Fruit fly (Drosophila melanogaster) whole organism, embryonic: Measurements from ENCODE around the gene CG4467.

Source experiments
- Abd-B ChIP-seq: fragments of 200-800 bp; sonication (Bioruptor generic); optimal IDR thresholded peaks from 2 replicates; lab custom pipeline; 2018; ENCODE audit warnings: missing biosample characterization, mild to moderate bottlenecking, missing genetic modification characterization, moderate library complexity
- Awh ChIP-seq: fragments of 200-800 bp; sonication (Bioruptor generic); IDR thresholded peaks from 2 replicates; pipeline ENCODE4, ENCODE4 v1.3.6; 2022; ENCODE audit warnings: missing biosample characterization, missing genetic modification characterization
- Bgb ChIP-seq: fragments of 200-800 bp; sonication (Bioruptor generic); IDR thresholded peaks from 2 replicates; pipeline ENCODE4 v1.3.6; 2022; ENCODE audit warnings: missing biosample characterization, missing genetic modification characterization; ENCODE audit not compliant: partially characterized antibody
- CG10321 ChIP-seq: fragments of 200-800 bp; sonication (Bioruptor generic); IDR thresholded peaks from 2 replicates; pipeline ENCODE4 v1.3.6; 2022; ENCODE audit warnings: missing biosample characterization, missing genetic modification characterization
- CG10543 ChIP-seq: fragments of 200-800 bp; sonication (Bioruptor generic); optimal IDR thresholded peaks from 3 replicates; lab custom pipeline; 2017; ENCODE audit warnings: missing biosample characterization, mild to moderate bottlenecking, missing genetic modification characterization, moderate library complexity
- CG11695 ChIP-seq: fragments of 200-800 bp; sonication (Bioruptor generic); IDR thresholded peaks from 3 replicates; pipeline ENCODE4 v1.3.6; 2022; ENCODE audit warnings: missing biosample characterization, missing genetic modification characterization
- CG12391 ChIP-seq: fragments of 200-800 bp; sonication (Bioruptor generic); optimal IDR thresholded peaks from 3 replicates; lab custom pipeline; 2018; ENCODE audit warnings: missing biosample characterization, mild to moderate bottlenecking, missing genetic modification characterization, moderate library complexity
- CG15073 ChIP-seq: fragments of 200-800 bp; sonication (Bioruptor generic); optimal IDR thresholded peaks from 2 replicates; lab custom pipeline; 2016; ENCODE audit warnings: missing biosample characterization, missing genetic modification characterization
- CG17912 ChIP-seq: fragments of 200-800 bp; sonication (Bioruptor generic); optimal IDR thresholded peaks from 2 replicates; lab custom pipeline; 2018; ENCODE audit warnings: missing biosample characterization, mild to moderate bottlenecking, missing genetic modification characterization
- CG18262 ChIP-seq: fragments of 200-800 bp; optimal IDR thresholded peaks from 3 replicates; lab custom pipeline; 2019; ENCODE audit warnings: missing biosample characterization, mild to moderate bottlenecking, missing genetic modification characterization, moderate library complexity
- CG18476 ChIP-seq: fragments of 200-800 bp; sonication (Bioruptor generic); optimal IDR thresholded peaks from 2 replicates; lab custom pipeline; 2016; ENCODE audit warnings: missing biosample characterization, mild to moderate bottlenecking, missing genetic modification characterization
- CG18599 ChIP-seq: fragments of 200-800 bp; sonication (Bioruptor generic); optimal IDR thresholded peaks from 3 replicates; lab custom pipeline; 2017; ENCODE audit warnings: missing biosample characterization, missing genetic modification characterization, mild to moderate bottlenecking, moderate library complexity, missing genetic modification reagents
- CG31388 ChIP-seq: fragments of 200-800 bp; sonication (Bioruptor generic); optimal IDR thresholded peaks from 2 replicates; lab custom pipeline; 2016; ENCODE audit warnings: missing biosample characterization, missing genetic modification characterization
- CG31441 ChIP-seq: fragments of 200-800 bp; sonication (Bioruptor generic); IDR thresholded peaks from 2 replicates; pipeline ENCODE4 v1.3.6; 2022; ENCODE audit warnings: missing biosample characterization, missing genetic modification characterization
- CG32767 ChIP-seq: fragments of 200-800 bp; sonication (Bioruptor generic); IDR thresholded peaks from 2 replicates; pipeline ENCODE4 v1.3.6; 2022; ENCODE audit warnings: missing biosample characterization, missing genetic modification characterization
- CG4730 ChIP-seq: fragments of 200-800 bp; sonication (Bioruptor generic); IDR thresholded peaks from 2 replicates; pipeline ENCODE4 v1.3.6; 2022; ENCODE audit warnings: missing biosample characterization, missing genetic modification characterization
- CG6683 ChIP-seq: fragments of 200-800 bp; sonication (Bioruptor generic); optimal IDR thresholded peaks from 2 replicates; lab custom pipeline; 2017; ENCODE audit warnings: missing biosample characterization, mild to moderate bottlenecking, missing genetic modification characterization, missing genetic modification reagents
- CG6765 ChIP-seq: fragments of 200-800 bp; sonication (Bioruptor generic); optimal IDR thresholded peaks from 3 replicates; lab custom pipeline; 2017; ENCODE audit warnings: missing biosample characterization, mild to moderate bottlenecking, missing genetic modification characterization
- CG6813 ChIP-seq: fragments of 200-800 bp; sonication (Bioruptor generic); optimal IDR thresholded peaks from 2 replicates; lab custom pipeline; 2017; ENCODE audit warnings: missing biosample characterization, missing genetic modification characterization, mild to moderate bottlenecking, moderate library complexity, missing genetic modification reagents
- CG7357 ChIP-seq: fragments of 200-800 bp; sonication (Bioruptor generic); IDR thresholded peaks from 3 replicates; pipeline ENCODE4 v1.3.6; 2022; ENCODE audit warnings: missing biosample characterization, missing genetic modification characterization
- CG8290 ChIP-seq, 3 experiments: fragments of 200-800 bp; sonication (Bioruptor generic); optimal IDR thresholded peaks; 2 replicates each; lab custom pipeline; 2016 to 2019; ENCODE audit warnings: missing biosample characterization in 3 of 3, missing genetic modification characterization in 3 of 3, mild to moderate bottlenecking in 2 of 3, moderate library complexity in 1 of 3
- CG8765 ChIP-seq: fragments of 200-800 bp; sonication (Bioruptor generic); IDR thresholded peaks from 2 replicates; pipeline ENCODE4 v1.3.6; 2022; ENCODE audit warnings: missing biosample characterization, missing genetic modification characterization
- Camta ChIP-seq: fragments of 200-800 bp; sonication (Bioruptor generic); optimal IDR thresholded peaks from 2 replicates; lab custom pipeline; 2016; ENCODE audit warnings: missing biosample characterization, missing genetic modification characterization
- Fer1 ChIP-seq: fragments of 200-800 bp; sonication (Bioruptor generic); optimal IDR thresholded peaks from 2 replicates; lab custom pipeline; 2017; ENCODE audit warnings: missing biosample characterization, mild to moderate bottlenecking, missing genetic modification characterization
- HLH3B ChIP-seq: fragments of 200-800 bp; sonication (Bioruptor generic); IDR thresholded peaks from 2 replicates; pipeline ENCODE4 v1.3.6; 2022; ENCODE audit warnings: missing biosample characterization, missing genetic modification characterization
- MTF-1 ChIP-seq: fragments of 200-800 bp; sonication (Bioruptor generic); optimal IDR thresholded peaks from 2 replicates; lab custom pipeline; 2018; ENCODE audit warnings: missing biosample characterization, mild to moderate bottlenecking, missing genetic modification characterization, borderline replicate concordance
- Nf-YA ChIP-seq: fragments of 200-800 bp; sonication (Bioruptor generic); IDR thresholded peaks from 2 replicates; pipeline ENCODE4 v1.3.6; 2022; ENCODE audit warnings: missing biosample characterization, missing genetic modification characterization
- Opbp ChIP-seq: fragments of 200-800 bp; sonication (Bioruptor generic); IDR thresholded peaks from 3 replicates; pipeline ENCODE4 v1.3.6; 2022; ENCODE audit warnings: missing biosample characterization, missing genetic modification characterization; ENCODE audit not compliant: partially characterized antibody
- Sin3A ChIP-seq: fragments of >200 bp; optimal IDR thresholded peaks from 2 replicates; lab custom pipeline; 2018
- Sox102F ChIP-seq: fragments of 200-800 bp; sonication (Bioruptor generic); optimal IDR thresholded peaks from 2 replicates; lab custom pipeline; 2018; ENCODE audit warnings: missing biosample characterization, mild to moderate bottlenecking, missing genetic modification characterization, moderate library complexity
- Spps ChIP-seq: fragments of 200-800 bp; sonication (Bioruptor generic); optimal IDR thresholded peaks from 2 replicates; lab custom pipeline; 2018; ENCODE audit warnings: missing biosample characterization, mild to moderate bottlenecking, missing genetic modification characterization
- ato ChIP-seq: fragments of 200-800 bp; sonication (Bioruptor generic); IDR thresholded peaks from 2 replicates; pipeline ENCODE4 v1.3.6; 2022; ENCODE audit warnings: missing biosample characterization, missing genetic modification characterization; ENCODE audit not compliant: partially characterized antibody
- eve ChIP-seq, 2 experiments: fragments of >200 bp; optimal IDR thresholded peaks; 2 replicates each; lab custom pipeline; 2017; ENCODE audit warnings: missing biosample characterization in 2 of 2, missing genetic modification characterization in 2 of 2
- fd64A ChIP-seq: fragments of 200-800 bp; sonication (Bioruptor generic); optimal IDR thresholded peaks from 3 replicates; lab custom pipeline; 2018; ENCODE audit warnings: missing biosample characterization, mild to moderate bottlenecking, missing genetic modification characterization
- ind ChIP-seq: fragments of 200-800 bp; sonication (Bioruptor generic); optimal IDR thresholded peaks from 3 replicates; lab custom pipeline; 2016; ENCODE audit warnings: missing biosample characterization, missing genetic modification characterization
- klu ChIP-seq: fragments of 200-800 bp; sonication (Bioruptor generic); IDR thresholded peaks from 2 replicates; pipeline ENCODE4 v1.3.6; 2022; ENCODE audit warnings: missing biosample characterization, missing genetic modification characterization
- org-1 ChIP-seq: fragments of 200-800 bp; sonication (Bioruptor generic); optimal IDR thresholded peaks from 2 replicates; lab custom pipeline; 2017; ENCODE audit warnings: missing biosample characterization, missing genetic modification characterization
- peb ChIP-seq: fragments of 200-800 bp; sonication (Bioruptor generic); IDR thresholded peaks from 2 replicates; pipeline ENCODE4 v1.3.6; 2022; ENCODE audit warnings: missing biosample characterization, missing genetic modification characterization
- pita ChIP-seq: fragments of 200-800 bp; sonication (Bioruptor generic); optimal IDR thresholded peaks from 2 replicates; lab custom pipeline; 2017; ENCODE audit warnings: missing biosample characterization, mild to moderate bottlenecking, missing genetic modification characterization
- pros ChIP-seq: fragments of 200-800 bp; sonication (Bioruptor generic); optimal IDR thresholded peaks from 3 replicates; lab custom pipeline; 2019; ENCODE audit warnings: missing biosample characterization, mild to moderate bottlenecking, missing genetic modification characterization, moderate library complexity
- psq ChIP-seq: fragments of 200-800 bp; sonication (Bioruptor generic); optimal IDR thresholded peaks from 2 replicates; lab custom pipeline; 2017; ENCODE audit warnings: missing biosample characterization, missing genetic modification characterization
- repo ChIP-seq: fragments of 200-800 bp; sonication (Bioruptor generic); optimal IDR thresholded peaks from 2 replicates; lab custom pipeline; 2016; ENCODE audit warnings: missing biosample characterization, missing genetic modification characterization
- rib ChIP-seq: fragments of 200-800 bp; sonication (Bioruptor generic); IDR thresholded peaks from 2 replicates; pipeline ENCODE4 v1.3.6; 2022; ENCODE audit warnings: missing biosample characterization, missing genetic modification characterization
- sr ChIP-seq: fragments of 200-800 bp; sonication (Bioruptor generic); IDR thresholded peaks from 3 replicates; pipeline ENCODE4 v1.3.6; 2022; ENCODE audit warnings: missing biosample characterization, missing genetic modification characterization
- tll ChIP-seq, 2 experiments: fragments of 200-800 bp in 1 of 2; fragments of >200 bp in 1 of 2; sonication (Bioruptor generic) in 1 of 2; optimal IDR thresholded peaks; 2 replicates each; lab custom pipeline; 2017 to 2019; ENCODE audit warnings: missing biosample characterization in 2 of 2, missing genetic modification characterization in 2 of 2, mild to moderate bottlenecking in 1 of 2, moderate library complexity in 1 of 2
- toy ChIP-seq: fragments of 200-800 bp; sonication (Bioruptor generic); IDR thresholded peaks from 2 replicates; pipeline ENCODE4 v1.3.6; 2022; ENCODE audit warnings: missing biosample characterization, missing genetic modification characterization
- vnd ChIP-seq: fragments of 200-800 bp; sonication (Bioruptor generic); IDR thresholded peaks from 3 replicates; pipeline ENCODE4 v1.3.6; 2022; ENCODE audit warnings: missing biosample characterization, missing genetic modification characterization; ENCODE audit not compliant: partially characterized antibody
- vvl ChIP-seq: fragments of 200-800 bp; sonication (Bioruptor generic); IDR thresholded peaks from 2 replicates; pipeline ENCODE4 v1.3.6; 2022; ENCODE audit warnings: missing biosample characterization, missing genetic modification characterization
- zfh2 ChIP-seq: fragments of 200-800 bp; sonication (Bioruptor generic); optimal IDR thresholded peaks from 2 replicates; lab custom pipeline; 2016; ENCODE audit warnings: missing biosample characterization, missing genetic modification characterization

The CG4467 gene

DNA sequence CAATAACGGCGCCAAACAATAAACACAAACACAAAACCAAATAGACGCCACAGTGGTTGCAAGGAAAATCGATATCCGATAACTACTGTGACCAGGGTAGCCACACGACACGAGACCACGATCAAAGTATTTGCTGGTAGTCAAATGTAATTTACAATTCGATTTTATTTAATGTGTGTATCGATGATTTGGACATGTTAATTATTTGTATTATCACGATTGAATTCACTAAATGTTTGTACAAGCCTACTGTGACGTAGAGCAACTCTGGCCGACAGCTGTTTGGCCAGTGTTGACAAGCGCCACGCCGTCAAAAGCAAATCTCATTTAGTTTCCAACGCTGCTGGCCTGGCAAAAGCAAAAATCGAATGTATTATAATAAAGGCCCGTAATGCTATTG, 2.6 kb upstream of the CG4467 start, which contains the start of the genes Rad60 and EloA (continued):
- TF ChIP-seq CG11695 (peak; percentile 54; the same call in 2 of the 3 replicates), sr (GFP tag; lab: Robert Waterston, UW) (no peak), Spps (tag; lab: Kevin White, UChicago) (peak; percentile 49), ato (GFP tag; lab: Robert Waterston, UW) (peak; percentile 64), CG8765 (peak; percentile 42), Fer1 (peak; percentile 74), pros (GFP tag; lab: Kevin White, UChicago) (no peak), eve (GFP tag; optimal IDR thresholded peaks at IDR 0.05; lab: Kevin White, UChicago) (no peak), pita (GFP tag; lab: Kevin White, UChicago) (no peak), CG10321 (GFP tag; lab: Robert Waterston, UW) (no peak), vnd (peak; percentile 41; the same call in 1 of the 3 replicates), MTF-1 (no peak), zfh2 (GFP tag; lab: Kevin White, UChicago) (peak; percentile 85), vvl (peak; percentile 86), HLH3B (GFP tag; lab: Robert Waterston, UW) (peak; percentile 52), tll (GFP tag; optimal IDR thresholded peaks at IDR 0.05; lab: Kevin White, UChicago) (no peak), CG18476 (peak; percentile 58), CG10543 (GFP tag; lab: Kevin White, UChicago) (peak; percentile 61), CG15073 (GFP tag; lab: Kevin White, UChicago) (no peak), Abd-B (GFP tag; lab: Kevin White, UChicago) (peak; percentile 47), Awh (GFP tag; lab: Robert Waterston, UW) (peak; percentile 68), CG4730 (GFP tag; lab: Robert Waterston, UW) (peak; percentile 24; the same call in 1 of the 2 replicates), CG31441 (GFP tag; lab: Robert Waterston, UW) (peak; percentile 63), CG6813 (GFP tag; lab: Kevin White, UChicago) (no peak), CG6683 (GFP tag; lab: Kevin White, UChicago) (peak; percentile 13), Camta (GFP tag; lab: Kevin White, UChicago) (peak; percentile 83), Nf-YA (no peak), CG12391 (peak; percentile 85), CG18599 (GFP tag; lab: Kevin White, UChicago) (peak; percentile 78), CG7357 (GFP tag; lab: Robert Waterston, UW) (no peak), Bgb (peak; percentile 74), rib (0 out of 2 replicates have a peak, but pooled peaks have one; percentile 9), repo (GFP tag; lab: Kevin White, UChicago) (peak; percentile 71), CG6765 (peak; percentile 68), ind (peak; percentile 83), CG18262 (tag; lab: Kevin White, UChicago) (peak; percentile 57), klu (peak; percentile 59; the same call in 1 of the 2 replicates), CG32767 (GFP tag; lab: Robert Waterston, UW) (peak; percentile 61; the same call in 1 of the 2 replicates), psq (GFP tag; lab: Kevin White, UChicago) (peak; percentile 22), Sox102F (peak; percentile 75), CG17912 (GFP tag; lab: Kevin White, UChicago) (peak; percentile 10), fd64A (peak; percentile 28), CG8290 (GFP tag; optimal IDR thresholded peaks at IDR 0.05; lab: Kevin White, UChicago) (peak; percentile 87), CG8290 (tag; optimal IDR thresholded peaks at IDR 0.05; lab: Kevin White, UChicago) (peak; percentile 79 to 95), org-1 (GFP tag; lab: Kevin White, UChicago) (peak; percentile 37), Sin3A (lab: Kevin White, UChicago) (peak; percentile 91), peb (GFP tag; lab: Robert Waterston, UW) (peak; percentile 58; the same call in 1 of the 2 replicates), toy (GFP tag; lab: Robert Waterston, UW) (peak; percentile 7; the same call in 1 of the 2 replicates), CG31388 (GFP tag; lab: Kevin White, UChicago) (peak; percentile 27), Opbp (GFP tag; lab: Robert Waterston, UW) (peak; percentile 56)
